Worm (Caenorhabditis elegans) whole organism, L4 larva: ENCODE data around the gene mthf-1.

Experiments
- D1046.2 ChIP-seq: fragments of 200-800 bp; sonication (Bioruptor generic); IDR thresholded peaks from 2 replicates; pipeline ENCODE4 v1.3.6; 2022; ENCODE audit warnings: missing genetic modification characterization, missing compliant biosample characterization
- T20F7.1 ChIP-seq: fragments of 200-800 bp; sonication (Bioruptor generic); optimal IDR thresholded peaks from 2 replicates; lab custom pipeline; 2018; ENCODE audit warnings: mild to moderate bottlenecking, missing genetic modification characterization, missing compliant biosample characterization
- T26A8.4 ChIP-seq: fragments of 200-800 bp; sonication (Bioruptor generic); IDR thresholded peaks from 2 replicates; pipeline ENCODE4 v1.3.6; 2022; ENCODE audit warnings: missing genetic modification characterization, missing compliant biosample characterization
- Y105C5A.15 ChIP-seq: fragments of 200-800 bp; sonication (Bioruptor generic); IDR thresholded peaks from 2 replicates; pipeline ENCODE4 v1.3.6; 2022; ENCODE audit warnings: missing genetic modification characterization, missing compliant biosample characterization
- Y75B8A.6 ChIP-seq: fragments of 200-800 bp; sonication (Bioruptor generic); IDR thresholded peaks from 2 replicates; pipeline ENCODE4 v1.3.6; 2022; ENCODE audit warnings: missing genetic modification reagents, missing genetic modification characterization, missing compliant biosample characterization
- ZK337.2 ChIP-seq: fragments of 200-800 bp; sonication (Bioruptor generic); IDR thresholded peaks from 2 replicates; pipeline ENCODE4 v1.3.6; 2022; ENCODE audit warnings: missing genetic modification reagents, missing genetic modification characterization, missing compliant biosample characterization
- aha-1 ChIP-seq: fragments of 150-350 bp; peaks from one replicate; lab custom pipeline; 2014; ENCODE audit warnings: missing biosample characterization, missing genetic modification characterization
- aly-2 ChIP-seq: sonication (generic microtip); optimal IDR thresholded peaks from 2 replicates; lab custom pipeline; 2018; ENCODE audit warnings: missing biosample characterization, missing genetic modification characterization
- arid-1 ChIP-seq: fragments of 200-800 bp; sonication (Bioruptor generic); conservative IDR thresholded peaks from 2 replicates; pipeline ENCODE4 v1.3.6; 2022; ENCODE audit warnings: missing genetic modification reagents, missing genetic modification characterization, missing compliant biosample characterization
- ceh-20 ChIP-seq: fragments of 200-800 bp; sonication (Bioruptor generic); IDR thresholded peaks from 2 replicates; pipeline ENCODE4 v1.3.6; 2022; ENCODE audit warnings: missing genetic modification reagents, missing genetic modification characterization, missing compliant biosample characterization
- ceh-62 ChIP-seq: sonication (generic microtip); optimal IDR thresholded peaks from 2 replicates; lab custom pipeline; 2017; ENCODE audit warnings: missing biosample characterization, missing genetic modification characterization
- ceh-82 ChIP-seq: sonication (generic microtip); optimal IDR thresholded peaks from 2 replicates; lab custom pipeline; 2017; ENCODE audit warnings: missing biosample characterization, missing genetic modification characterization
- ces-1 ChIP-seq: fragments of 150-350 bp; sonication (generic microtip); optimal IDR thresholded peaks from 4 replicates; lab custom pipeline; 2014; ENCODE audit warnings: missing biosample characterization, missing genetic modification reagents, missing genetic modification characterization
- ctbp-1 ChIP-seq: fragments of 200-800 bp; sonication (Bioruptor generic); IDR thresholded peaks from 2 replicates; pipeline ENCODE4 v1.3.6; 2022; ENCODE audit warnings: missing genetic modification reagents, missing genetic modification characterization, missing compliant biosample characterization
- daf-12 ChIP-seq: fragments of 150-350 bp; optimal IDR thresholded peaks from 2 replicates; lab custom pipeline; 2014; ENCODE audit warnings: missing biosample characterization, missing genetic modification reagents, missing genetic modification characterization
- daf-19 ChIP-seq: fragments of 200-800 bp; sonication (Bioruptor generic); conservative IDR thresholded peaks from 2 replicates; pipeline ENCODE4 v1.3.6; 2022; ENCODE audit warnings: missing genetic modification characterization, missing compliant biosample characterization
- egl-27 ChIP-seq: sonication (generic microtip); optimal IDR thresholded peaks from 3 replicates; lab custom pipeline; 2017; ENCODE audit warnings: missing biosample characterization, missing genetic modification reagents, missing genetic modification characterization
- gei-8 ChIP-seq: fragments of 200-800 bp; sonication (Bioruptor generic); optimal IDR thresholded peaks from 2 replicates; lab custom pipeline; 2018; ENCODE audit warnings: mild to moderate bottlenecking, missing genetic modification characterization, missing compliant biosample characterization
- hlh-30 ChIP-seq: sonication (generic microtip); optimal IDR thresholded peaks from 2 replicates; lab custom pipeline; 2017; ENCODE audit warnings: antibody characterized with exemption, mild to moderate bottlenecking, missing genetic modification characterization, missing compliant biosample characterization; ENCODE audit not compliant: insufficient read depth
- lin-1 ChIP-seq: fragments of 200-800 bp; sonication (Bioruptor generic); IDR thresholded peaks from 2 replicates; pipeline ENCODE4 v1.3.6; 2022; ENCODE audit warnings: missing genetic modification reagents, missing genetic modification characterization, missing compliant biosample characterization
- lin-13 ChIP-seq: fragments of 150-350 bp; optimal IDR thresholded peaks from 2 replicates; lab custom pipeline; 2014; ENCODE audit warnings: missing biosample characterization, missing genetic modification reagents, missing genetic modification characterization
- lin-39 ChIP-seq: fragments of 150-350 bp; optimal IDR thresholded peaks from 2 replicates; lab custom pipeline; 2014; ENCODE audit warnings: missing biosample characterization, missing genetic modification reagents, missing genetic modification characterization
- lir-3 ChIP-seq: sonication (generic microtip); optimal IDR thresholded peaks from 2 replicates; lab custom pipeline; 2016; ENCODE audit warnings: mild to moderate bottlenecking, missing genetic modification characterization, missing compliant biosample characterization
- madf-9 ChIP-seq: fragments of 200-800 bp; sonication (Bioruptor generic); conservative IDR thresholded peaks from 2 replicates; pipeline ENCODE4 v1.3.6; 2022; ENCODE audit warnings: missing genetic modification reagents, missing genetic modification characterization, missing compliant biosample characterization
- mdl-1 ChIP-seq, 2 experiments: fragments of 150-350 bp in 1 of 2; sonication (generic microtip) in 1 of 2; optimal IDR thresholded peaks; 2 replicates each; lab custom pipeline; 2014 to 2017; ENCODE audit warnings: missing biosample characterization in 2 of 2, missing genetic modification characterization in 2 of 2
- mxl-3 ChIP-seq: fragments of 200-800 bp; sonication (Bioruptor generic); optimal IDR thresholded peaks from 2 replicates; lab custom pipeline; 2018; ENCODE audit warnings: mild to moderate bottlenecking, missing genetic modification characterization, missing compliant biosample characterization
- nhr-10 ChIP-seq: fragments of 150-350 bp; optimal IDR thresholded peaks from 2 replicates; lab custom pipeline; 2014; ENCODE audit warnings: missing biosample characterization, missing genetic modification characterization
- nhr-41 ChIP-seq: fragments of 200-800 bp; sonication (Bioruptor generic); IDR thresholded peaks from 2 replicates; pipeline ENCODE4 v1.3.6; 2022; ENCODE audit warnings: missing genetic modification reagents, missing genetic modification characterization, missing compliant biosample characterization
- pha-4 ChIP-seq, 2 experiments: fragments of 150-350 bp in 1 of 2; fragments of 200-800 bp in 1 of 2; sonication (Bioruptor generic) in 1 of 2; IDR thresholded peaks in 1 of 2; optimal IDR thresholded peaks in 1 of 2; 2 replicates each; pipeline versions ENCODE4 v1.3.6 to Lab custom; 2014 to 2022; ENCODE audit warnings: missing genetic modification characterization in 2 of 2, missing genetic modification reagents in 2 of 2, missing biosample characterization in 1 of 2, missing compliant biosample characterization in 1 of 2
- php-3 ChIP-seq: fragments of 200-800 bp; sonication (Bioruptor generic); IDR thresholded peaks from 2 replicates; pipeline ENCODE4 v1.3.6; 2022; ENCODE audit warnings: missing genetic modification reagents, missing genetic modification characterization, missing compliant biosample characterization
- saeg-2 ChIP-seq: fragments of 200-800 bp; sonication (Bioruptor generic); IDR thresholded peaks from 2 replicates; pipeline ENCODE4 v1.3.6; 2022; ENCODE audit warnings: missing genetic modification reagents, missing genetic modification characterization, missing compliant biosample characterization
- sdz-12 ChIP-seq: fragments of 200-800 bp; sonication (Bioruptor generic); optimal IDR thresholded peaks from 2 replicates; lab custom pipeline; 2018; ENCODE audit warnings: mild to moderate bottlenecking, missing genetic modification characterization, missing compliant biosample characterization
- snpc-4 ChIP-seq: fragments of 150-350 bp; optimal IDR thresholded peaks from 2 replicates; lab custom pipeline; 2014; ENCODE audit warnings: missing biosample characterization, missing genetic modification characterization
- spr-1 ChIP-seq: sonication (generic microtip); optimal IDR thresholded peaks from 2 replicates; lab custom pipeline; 2016; ENCODE audit warnings: mild to moderate bottlenecking, missing genetic modification characterization, missing compliant biosample characterization
- spr-3 ChIP-seq: fragments of 200-800 bp; sonication (Bioruptor generic); optimal IDR thresholded peaks from 2 replicates; lab custom pipeline; 2018; ENCODE audit warnings: mild to moderate bottlenecking, missing genetic modification characterization, missing compliant biosample characterization
- tra-1 ChIP-seq: fragments of 200-800 bp; sonication (Bioruptor generic); IDR thresholded peaks from 2 replicates; pipeline ENCODE4 v1.3.6; 2022; ENCODE audit warnings: missing genetic modification reagents, missing genetic modification characterization, missing compliant biosample characterization
- zag-1 ChIP-seq: fragments of 150-350 bp; optimal IDR thresholded peaks from 2 replicates; lab custom pipeline; 2014; ENCODE audit warnings: missing biosample characterization, missing genetic modification characterization
- zip-2 ChIP-seq: fragments of 150-350 bp; optimal IDR thresholded peaks from 2 replicates; lab custom pipeline; 2014; ENCODE audit warnings: missing biosample characterization, missing genetic modification characterization
- ztf-7 ChIP-seq: fragments of 150-350 bp; optimal IDR thresholded peaks from 2 replicates; lab custom pipeline; 2014; ENCODE audit warnings: missing biosample characterization, missing genetic modification characterization

The mthf-1 gene

DNA sequence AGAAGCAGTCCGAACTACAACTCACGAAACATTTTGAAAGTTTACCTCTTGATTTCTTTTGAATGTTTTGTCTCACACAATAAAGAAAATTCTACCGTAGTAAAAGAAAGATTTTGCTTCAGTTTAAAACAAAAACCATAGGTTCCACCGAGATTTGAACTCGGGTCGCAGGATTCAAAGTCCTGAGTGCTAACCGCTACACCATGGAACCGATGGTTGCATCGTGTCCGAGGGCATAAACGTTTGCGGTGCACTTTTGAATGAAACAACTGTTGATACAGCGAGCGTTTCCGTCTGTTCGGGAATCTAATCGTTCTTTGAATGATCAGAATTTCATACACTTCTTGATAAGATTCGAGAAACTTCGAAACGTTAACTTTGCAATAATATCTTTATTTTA is 20.8 kb downstream of the mthf-1 start (continued):
- peak; percentile 22 for TF ChIP-seq lir-3
- TF ChIP-seq ces-1: no peak
- TF ChIP-seq mxl-3 (GFP tag; lab: Kevin White, UChicago): no peak
- TF ChIP-seq hlh-30 (tag; lab: Kevin White, UChicago): peak; percentile 69
- no peak for TF ChIP-seq ztf-7
- peak; percentile 64 for TF ChIP-seq tra-1 (GFP tag; lab: Robert Waterston, UW)
- peak; percentile 59 for TF ChIP-seq zip-2 (tag; lab: Kevin White, UChicago)
- TF ChIP-seq lin-39 (tag; lab: Kevin White, UChicago): no peak
- TF ChIP-seq T26A8.4 (GFP tag; lab: Robert Waterston, UW): peak; percentile 75
- 0 out of 2 replicates have a peak, but pooled peaks have one; percentile 40 for TF ChIP-seq daf-19
- TF ChIP-seq arid-1: peak; percentile 59
- TF ChIP-seq pha-4 (GFP tag; IDR thresholded peaks at IDR 0.05; lab: Robert Waterston, UW): peak; percentile 72
- no peak for TF ChIP-seq pha-4 (tag; optimal IDR thresholded peaks at IDR 0.05; lab: Kevin White, UChicago)
- TF ChIP-seq gei-8 (GFP tag; lab: Kevin White, UChicago): peak; percentile 5
- TF ChIP-seq ceh-20 (GFP tag; lab: Robert Waterston, UW): no peak
- peak; percentile 66; the same call in 1 of the 2 replicates for TF ChIP-seq lin-1 (GFP tag; lab: Robert Waterston, UW)
- TF ChIP-seq ceh-82 (tag; lab: Kevin White, UChicago): no peak
- no peak for TF ChIP-seq zag-1
- no peak for TF ChIP-seq lin-13 (GFP tag; lab: Kevin White, UChicago)
- no peak for TF ChIP-seq ceh-62
- TF ChIP-seq daf-12 (tag; lab: Kevin White, UChicago): no peak
- peak; percentile 24 for TF ChIP-seq nhr-10 (tag; lab: Kevin White, UChicago)

ce11 chrII:7755116-7755571 is 22.5 kb downstream of the mthf-1 start, which contains the start of the genes B0228.6 and B0228.1:
Gene B0228.6, minus strand, starts transcription at chrII:7755166.
Gene B0228.1, plus strand, starts transcription at chrII:7755343.
- 0 out of 2 replicates have a peak, but pooled peaks have one; percentile 24 for TF ChIP-seq ctbp-1 (GFP tag; lab: Robert Waterston, UW)
- peak in 1 of 2 experiments; percentile 6 for TF ChIP-seq mdl-1 (tag; optimal IDR thresholded peaks at IDR 0.05; lab: Kevin White, UChicago)
- no peak for TF ChIP-seq spr-3
- TF ChIP-seq, all 104 proteins: peak for 2

DNA sequence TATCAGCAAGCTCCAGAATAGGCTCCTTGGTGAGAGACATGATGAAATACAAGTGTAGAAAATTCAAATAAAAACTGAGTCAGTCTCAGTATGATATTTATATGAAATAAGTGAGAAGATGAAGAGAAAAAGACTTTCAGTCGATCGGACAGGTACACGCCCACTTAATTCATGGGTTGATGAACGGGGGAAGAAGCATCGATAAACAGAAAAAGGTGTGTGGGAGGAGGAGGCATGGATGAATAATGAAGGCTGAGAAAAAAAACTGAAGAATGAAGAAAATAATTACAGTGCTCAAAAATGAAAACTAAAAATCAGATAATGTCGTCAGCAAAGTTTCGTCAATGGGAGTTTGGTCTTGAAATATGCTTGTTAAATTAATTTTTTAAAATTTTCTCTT is 24.1 kb downstream of the mthf-1 start, which contains the start of gene trx-1:
TSS of gene trx-1 (minus strand) at position 101 of the 400 bp plus-strand sequence.
- TF ChIP-seq T20F7.1 (GFP tag; lab: Kevin White, UChicago): no peak
- TF ChIP-seq daf-12 (tag; lab: Kevin White, UChicago): no peak
- no peak for TF ChIP-seq sdz-12 (GFP tag; lab: Kevin White, UChicago)
- TF ChIP-seq aly-2: no peak
- no peak for TF ChIP-seq ctbp-1 (GFP tag; lab: Robert Waterston, UW)
- TF ChIP-seq saeg-2 (GFP tag; lab: Robert Waterston, UW): no peak
- no peak for TF ChIP-seq D1046.2 (GFP tag; lab: Robert Waterston, UW)
- TF ChIP-seq ces-1: no peak
- TF ChIP-seq snpc-4 (tag; lab: Kevin White, UChicago): no peak
- no peak for TF ChIP-seq Y75B8A.6 (GFP tag; lab: Robert Waterston, UW)
- TF ChIP-seq egl-27 (tag; lab: Kevin White, UChicago): no peak
- no peak for TF ChIP-seq aha-1
- no peak for TF ChIP-seq php-3 (GFP tag; lab: Robert Waterston, UW)
- no peak for TF ChIP-seq spr-1 (tag; lab: Kevin White, UChicago)
- TF ChIP-seq Y105C5A.15 (GFP tag; lab: Robert Waterston, UW): no peak
- TF ChIP-seq nhr-41 (GFP tag; lab: Robert Waterston, UW): no peak
- no peak for TF ChIP-seq ZK337.2
- no peak for TF ChIP-seq madf-9 (GFP tag; lab: Robert Waterston, UW)
